Worm (Caenorhabditis elegans): Measurements from ENCODE around the gene Y54G2A.45.

DNA sequence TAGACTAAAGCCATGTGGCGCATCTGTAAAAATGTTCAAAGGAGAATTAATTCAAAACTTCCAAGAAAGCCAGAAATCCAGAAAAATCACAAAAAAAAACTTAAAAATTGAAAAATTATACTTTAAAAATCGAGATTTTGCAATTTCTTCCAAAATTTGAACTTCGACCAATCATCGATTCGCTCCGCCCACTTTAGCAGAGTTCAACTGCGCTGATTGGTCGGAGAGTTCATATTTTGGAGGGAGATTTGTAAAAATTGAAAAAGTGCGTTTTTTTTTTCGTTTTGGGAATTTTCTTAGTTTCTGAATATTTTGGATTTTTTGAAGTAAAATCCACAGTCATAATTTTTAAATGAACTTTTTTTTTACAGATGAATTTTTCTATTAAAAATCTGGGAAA, 11.7 kb upstream of the Y54G2A.45 start:
- TF ChIP-seq aly-2 (tag; optimal IDR thresholded peaks at IDR 0.05) (no peak), lin-15B (tag; optimal IDR thresholded peaks at IDR 0.05) (no peak), daf-12 (tag; optimal IDR thresholded peaks at IDR 0.05) (no peak), unc-62 (GFP tag; optimal IDR thresholded peaks at IDR 0.05) (no peak), jun-1 (tag; optimal IDR thresholded peaks at IDR 0.05) (no peak), lsy-12 (tag; optimal IDR thresholded peaks at IDR 0.05) (no peak), nhr-237 (tag; optimal IDR thresholded peaks at IDR 0.05) (no peak), nhr-25 (tag; optimal IDR thresholded peaks at IDR 0.05) (no peak), fos-1 (tag; optimal IDR thresholded peaks at IDR 0.05) (no peak), mdl-1 (tag; optimal IDR thresholded peaks at IDR 0.05) (no peak), hmg-11 (tag; optimal IDR thresholded peaks at IDR 0.05) (no peak)

Data from whole organism, L3 larva.